Fruit fly (Drosophila melanogaster) Kc167 (cell line): ENCODE data around the gene CG9184.

ENCODE experiments used
- Myc ChIP-seq: fragments of >200 bp; optimal IDR thresholded peaks from 2 replicates; lab custom pipeline; 2017; ENCODE audit warnings: missing external identifiers
- Sin3A ChIP-seq: fragments of >200 bp; optimal IDR thresholded peaks from 2 replicates; lab custom pipeline; 2018; ENCODE audit warnings: missing external identifiers
- h ChIP-seq: fragments of >200 bp; optimal IDR thresholded peaks from 3 replicates; lab custom pipeline; 2018; ENCODE audit warnings: missing external identifiers
- insv ChIP-seq: fragments of >200 bp; optimal IDR thresholded peaks from 3 replicates; lab custom pipeline; 2018; ENCODE audit warnings: missing external identifiers
- psq ChIP-seq: fragments of >200 bp; optimal IDR thresholded peaks from 2 replicates; lab custom pipeline; 2017; ENCODE audit warnings: missing external identifiers
- ttk ChIP-seq: sonication (Bioruptor generic); optimal IDR thresholded peaks from 2 replicates; lab custom pipeline; 2017; ENCODE audit warnings: missing external identifiers

The CG9184 gene

DNA sequence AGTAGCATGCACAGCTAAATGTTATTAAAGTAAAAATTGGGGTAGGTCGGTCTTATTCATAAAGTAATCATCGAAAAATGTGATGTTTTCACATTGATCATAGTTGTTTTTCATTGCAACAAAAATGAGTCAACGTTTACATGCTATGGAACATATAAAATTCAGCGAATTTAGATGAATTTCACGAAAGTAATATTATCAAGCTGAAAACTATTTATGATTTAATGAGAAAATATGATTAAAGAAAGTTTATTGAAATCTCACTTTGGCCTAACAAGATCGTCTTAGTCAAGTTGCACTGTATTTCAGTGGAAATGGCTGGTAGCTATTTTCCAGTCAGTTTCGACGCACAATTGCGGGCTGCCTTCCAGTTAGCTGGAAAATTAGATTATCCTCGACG lies 26.3 kb upstream of the CG9184 start:
- TF ChIP-seq insv (lab: Kevin White, UChicago) (no peak), h (lab: Kevin White, UChicago) (no peak), ttk (lab: Kevin White, UChicago) (no peak)

- TF ChIP-seq psq (lab: Kevin White, UChicago) (no peak), ttk (lab: Kevin White, UChicago) (no peak), Sin3A (no peak), h (lab: Kevin White, UChicago) (no peak), insv (lab: Kevin White, UChicago) (no peak), Myc (no peak)
These were observed 25.6 kb upstream of the CG9184 start for dm6 chr3L:1348248-1348647.

dm6 chr3L:1346956-1347587 lies 24.5 kb upstream of the CG9184 start:
- TF ChIP-seq Sin3A (no peak), insv (lab: Kevin White, UChicago) (no peak), h (lab: Kevin White, UChicago) (no peak), Myc (no peak), psq (lab: Kevin White, UChicago) (no peak), ttk (lab: Kevin White, UChicago) (no peak)

- no peak for TF ChIP-seq h (lab: Kevin White, UChicago)
- no peak for TF ChIP-seq Sin3A
- TF ChIP-seq Myc: no peak
- TF ChIP-seq insv (lab: Kevin White, UChicago): no peak
- no peak for TF ChIP-seq psq (lab: Kevin White, UChicago)
- no peak for TF ChIP-seq ttk (lab: Kevin White, UChicago)
These were observed 19.6 kb upstream of the CG9184 start, which contains the start of gene indra for dm6 chr3L:1342133-1342580. Gene indra, minus strand, starts transcription at chr3L:1342403.

dm6 chr3L:1335989-1336961 lies 13.7 kb upstream of the CG9184 start:
- no peak for TF ChIP-seq insv (lab: Kevin White, UChicago)
- no peak for TF ChIP-seq h (lab: Kevin White, UChicago)
- no peak for TF ChIP-seq ttk (lab: Kevin White, UChicago)
- TF ChIP-seq Sin3A: no peak
- no peak for TF ChIP-seq Myc
- no peak for TF ChIP-seq psq (lab: Kevin White, UChicago)

DNA sequence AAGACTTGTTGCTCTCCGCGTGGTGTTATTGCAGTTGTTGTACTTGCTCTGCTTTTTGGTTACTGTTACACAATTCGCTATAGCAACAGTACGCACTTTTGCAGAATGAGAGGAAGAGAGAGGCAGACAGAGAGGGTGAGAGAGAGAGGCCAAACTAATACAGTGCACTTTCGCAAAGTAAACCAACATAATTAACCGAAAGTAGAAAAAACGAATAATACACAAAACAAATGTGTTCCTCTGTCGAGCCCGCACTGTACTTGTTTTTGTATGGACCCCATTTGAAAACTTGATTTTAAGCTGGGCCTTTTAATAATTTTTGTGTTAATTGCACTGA lies 12.8 kb upstream of the CG9184 start:
- TF ChIP-seq Myc (no peak), ttk (lab: Kevin White, UChicago) (no peak), insv (lab: Kevin White, UChicago) (no peak), psq (lab: Kevin White, UChicago) (no peak), Sin3A (no peak), h (lab: Kevin White, UChicago) (no peak)

- no peak for TF ChIP-seq h (lab: Kevin White, UChicago)
- no peak for TF ChIP-seq ttk (lab: Kevin White, UChicago)
- no peak for TF ChIP-seq Myc
- no peak for TF ChIP-seq psq (lab: Kevin White, UChicago)
- no peak for TF ChIP-seq Sin3A
- TF ChIP-seq insv (lab: Kevin White, UChicago): no peak
These were observed 12.2 kb upstream of the CG9184 start, which contains the start of the genes Hmbs and CG2211 for dm6 chr3L:1334571-1335427. Gene Hmbs, plus strand, starts transcription at chr3L:1334889. Gene CG2211, minus strand, starts transcription at chr3L:1335359.

dm6 chr3L:1332973-1333372 lies 10.4 kb upstream of the CG9184 start, which contains the start of gene msd5:
Gene msd5, minus strand, starts transcription at chr3L:1333146.
- TF ChIP-seq insv (lab: Kevin White, UChicago) (no peak), psq (lab: Kevin White, UChicago) (no peak), h (lab: Kevin White, UChicago) (no peak), ttk (lab: Kevin White, UChicago) (no peak), Myc (no peak), Sin3A (no peak)

DNA sequence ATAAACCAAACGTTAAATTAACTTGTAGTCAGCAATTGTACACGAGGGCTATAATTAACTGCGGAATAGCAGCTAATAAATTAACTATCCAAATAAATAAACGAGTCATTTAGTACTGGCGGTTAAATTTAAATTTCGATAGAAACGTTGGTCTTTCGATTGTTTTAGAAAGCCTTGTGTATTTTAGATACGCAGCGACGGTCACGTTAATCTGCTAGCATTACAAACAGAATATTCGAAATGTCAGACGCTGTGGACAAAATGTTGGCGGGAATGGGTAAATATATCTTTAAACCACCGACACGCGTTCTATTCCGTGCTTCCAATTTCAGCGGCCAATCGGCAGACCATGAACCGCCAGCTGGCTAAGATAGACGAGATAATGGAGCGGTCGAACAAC lies 8.9 kb upstream of the CG9184 start, which contains the start of gene msd1:
TSS of gene msd1 (plus strand) at position 203 of the 400 bp plus-strand sequence.
- TF ChIP-seq Sin3A (no peak), psq (lab: Kevin White, UChicago) (no peak), Myc (no peak), ttk (lab: Kevin White, UChicago) (no peak), h (lab: Kevin White, UChicago) (no peak), insv (lab: Kevin White, UChicago) (no peak)

DNA sequence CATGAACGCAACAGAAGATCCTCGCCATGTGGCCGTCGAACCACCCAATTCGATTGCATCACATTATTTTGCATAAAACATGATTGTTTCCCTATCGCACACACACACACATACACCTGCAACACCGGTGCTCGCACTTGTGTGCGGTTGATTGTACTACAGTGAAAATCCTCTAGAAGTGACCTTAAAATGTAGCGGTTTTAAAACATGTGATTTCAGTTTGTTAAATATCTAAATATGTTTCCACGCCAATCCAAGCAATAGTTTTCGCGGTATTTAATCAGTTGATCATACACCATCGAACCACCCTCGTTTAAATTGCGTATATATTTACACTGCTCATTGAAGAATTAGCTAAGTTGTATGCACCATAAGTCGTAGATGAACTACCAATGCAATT lies 7.8 kb upstream of the CG9184 start:
- no peak for TF ChIP-seq Myc
- no peak for TF ChIP-seq Sin3A
- no peak for TF ChIP-seq psq (lab: Kevin White, UChicago)
- TF ChIP-seq insv (lab: Kevin White, UChicago): no peak

DNA sequence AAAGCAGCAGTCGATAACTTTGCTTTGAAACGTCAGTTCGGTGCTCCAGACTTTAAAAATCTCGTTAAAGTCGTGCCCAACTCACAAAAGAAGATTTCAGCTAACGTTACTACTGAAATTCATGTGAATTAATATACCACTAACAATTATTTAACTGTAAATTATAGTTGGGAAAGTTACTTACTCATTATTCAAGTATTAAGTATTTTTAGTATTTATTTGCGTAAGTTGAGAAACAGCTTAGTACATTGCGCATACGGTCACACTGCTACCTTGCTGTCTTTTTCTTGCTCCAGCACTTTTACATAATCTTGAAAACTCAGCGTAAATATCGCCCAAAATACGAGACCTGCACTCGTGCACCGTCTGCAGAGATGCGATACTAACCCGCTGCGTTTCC lies 7.1 kb upstream of the CG9184 start, which contains the start of gene ND-ACP:
TSS of gene ND-ACP (plus strand) at position 226 of the 400 bp plus-strand sequence.
- TF ChIP-seq insv (lab: Kevin White, UChicago): no peak
- TF ChIP-seq psq (lab: Kevin White, UChicago): peak; percentile 70
